Worm (Caenorhabditis elegans): ENCODE results near the gene Y37A1A.3.
A peak's percentile ranks its signal among the peaks of the same experiment; 100 is the strongest.

Y37A1A.3 gene

ce11 chrIV:13880370-13880769, 22.3 kb downstream of the Y37A1A.3 start:
- TF ChIP-seq tbx-8 (GFP tag; optimal IDR thresholded peaks at IDR 0.05) (no peak), ceh-43 (GFP tag; optimal IDR thresholded peaks at IDR 0.05) (no peak), ceh-83 (GFP tag; optimal IDR thresholded peaks at IDR 0.05) (no peak), pha-4 (tag; optimal IDR thresholded peaks at IDR 0.05) (no peak), lin-13 (tag; optimal IDR thresholded peaks at IDR 0.05) (no peak)

ce11 chrIV:13879851-13880250, 22.8 kb downstream of the Y37A1A.3 start, which contains the start of gene B0513.4:
Gene B0513.4, plus strand, starts transcription at chrIV:13880151.
- TF ChIP-seq nhr-28 (tag; optimal IDR thresholded peaks at IDR 0.05) (no peak), unc-120 (tag; optimal IDR thresholded peaks at IDR 0.05; ENCODE audit: poor library complexity, severe bottlenecking) (no peak), flh-1 (GFP tag; optimal IDR thresholded peaks at IDR 0.05) (no peak), ces-1 (GFP tag; optimal IDR thresholded peaks at IDR 0.05) (no peak), blmp-1 (tag; optimal IDR thresholded peaks at IDR 0.05) (no peak), elt-3 (tag; optimal IDR thresholded peaks at IDR 0.05) (no peak), ham-2 (GFP tag; optimal IDR thresholded peaks at IDR 0.05) (no peak), nhr-76 (tag; optimal IDR thresholded peaks at IDR 0.05) (no peak)

- TF ChIP-seq zip-8 (tag; optimal IDR thresholded peaks at IDR 0.05), result no peak
- TF ChIP-seq ceh-39 (tag; optimal IDR thresholded peaks at IDR 0.05), result no peak
- no peak for TF ChIP-seq sem-2 (GFP tag; optimal IDR thresholded peaks at IDR 0.05)
- no peak for TF ChIP-seq ces-1 (GFP tag; optimal IDR thresholded peaks at IDR 0.05)
- TF ChIP-seq lsy-2 (tag; optimal IDR thresholded peaks at IDR 0.05), result no peak
- no peak for TF ChIP-seq elt-3 (tag; optimal IDR thresholded peaks at IDR 0.05)
- no peak for TF ChIP-seq M03D4.4 (tag; optimal IDR thresholded peaks at IDR 0.05)
- TF ChIP-seq unc-39 (tag; optimal IDR thresholded peaks at IDR 0.05), result no peak
- no peak for TF ChIP-seq sptf-1 (tag; optimal IDR thresholded peaks at IDR 0.05)
- no peak for TF ChIP-seq ztf-11 (tag; optimal IDR thresholded peaks at IDR 0.05)
- TF ChIP-seq unc-120 (tag; optimal IDR thresholded peaks at IDR 0.05; ENCODE audit: poor library complexity, severe bottlenecking), result no peak
- TF ChIP-seq nhr-28 (tag; optimal IDR thresholded peaks at IDR 0.05), result no peak
- no peak for TF ChIP-seq mep-1 (tag; optimal IDR thresholded peaks at IDR 0.05)
Measured at ce11 chrIV:13878738-13879137, 23.9 kb downstream of the Y37A1A.3 start.

- no peak for TF ChIP-seq elt-3 (tag; optimal IDR thresholded peaks at IDR 0.05)
- TF ChIP-seq ceh-43 (GFP tag; optimal IDR thresholded peaks at IDR 0.05), result no peak
- TF ChIP-seq mls-2 (tag; optimal IDR thresholded peaks at IDR 0.05), result no peak
- TF ChIP-seq blmp-1 (tag; optimal IDR thresholded peaks at IDR 0.05), result no peak
- TF ChIP-seq lsy-2 (tag; optimal IDR thresholded peaks at IDR 0.05), result no peak
- TF ChIP-seq cnd-1 (tag; optimal IDR thresholded peaks at IDR 0.05), result no peak
Measured at ce11 chrIV:13878123-13878522, 24.6 kb downstream of the Y37A1A.3 start.

- TF ChIP-seq lin-13 (tag; optimal IDR thresholded peaks at IDR 0.05) (no peak), blmp-1 (tag; optimal IDR thresholded peaks at IDR 0.05) (no peak), bed-3 (GFP tag; optimal IDR thresholded peaks at IDR 0.05) (no peak), sem-2 (GFP tag; optimal IDR thresholded peaks at IDR 0.05) (no peak), nhr-2 (tag; optimal IDR thresholded peaks at IDR 0.05) (no peak), tbx-8 (GFP tag; optimal IDR thresholded peaks at IDR 0.05) (no peak), elt-3 (tag; optimal IDR thresholded peaks at IDR 0.05) (no peak), ces-1 (GFP tag; optimal IDR thresholded peaks at IDR 0.05) (peak; percentile 57), M03D4.4 (tag; optimal IDR thresholded peaks at IDR 0.05) (no peak), unc-120 (tag; optimal IDR thresholded peaks at IDR 0.05; ENCODE audit: poor library complexity, severe bottlenecking) (no peak), lin-32 (GFP tag; optimal IDR thresholded peaks at IDR 0.05) (no peak), elt-1 (tag; optimal IDR thresholded peaks at IDR 0.05; ENCODE audit: borderline replicate concordance, insufficient read depth) (no peak), hlh-1 (tag; optimal IDR thresholded peaks at IDR 0.05) (peak; percentile 15), nhr-76 (tag; optimal IDR thresholded peaks at IDR 0.05) (no peak), lsy-2 (tag; optimal IDR thresholded peaks at IDR 0.05) (no peak), drap-1 (GFP tag; optimal IDR thresholded peaks at IDR 0.05) (no peak)
Measured at ce11 chrIV:13877707-13878106, 25.0 kb downstream of the Y37A1A.3 start.
